Worm (Caenorhabditis elegans) whole organism, L1 larva: ENCODE results near the gene Y38F2AR.3.

Experiments used
- C04F5.9 ChIP-seq: sonication (generic microtip); optimal IDR thresholded peaks from 2 replicates; lab custom pipeline; 2016; ENCODE audit warnings: missing genetic modification characterization, missing compliant biosample characterization
- Y116A8C.19 ChIP-seq: sonication (generic microtip); optimal IDR thresholded peaks from 2 replicates; lab custom pipeline; 2016; ENCODE audit warnings: missing compliant biosample characterization, missing genetic modification characterization, borderline replicate concordance
- aly-2 ChIP-seq: fragments of 150-350 bp; optimal IDR thresholded peaks from 2 replicates; lab custom pipeline; 2014; ENCODE audit warnings: missing biosample characterization, missing genetic modification characterization
- ama-1 ChIP-seq: fragments of 150-350 bp; optimal IDR thresholded peaks from 2 replicates; lab custom pipeline; 2014
- blmp-1 ChIP-seq: fragments of 150-350 bp; optimal IDR thresholded peaks from 2 replicates; lab custom pipeline; 2014; ENCODE audit warnings: missing biosample characterization, missing genetic modification characterization
- ceh-8 ChIP-seq: fragments of 200-800 bp; sonication (Bioruptor generic); optimal IDR thresholded peaks from 2 replicates; lab custom pipeline; 2018; ENCODE audit warnings: mild to moderate bottlenecking, missing genetic modification characterization, moderate library complexity, missing compliant biosample characterization
- ces-1 ChIP-seq: fragments of 150-350 bp; optimal IDR thresholded peaks from 2 replicates; lab custom pipeline; 2014; ENCODE audit warnings: missing biosample characterization, missing genetic modification reagents, missing genetic modification characterization
- efl-1 ChIP-seq, 4 experiments: fragments of 150-350 bp; optimal IDR thresholded peaks in 3 of 4; peaks in 1 of 4; 1 replicate in 1 of 4; 2 replicates in 3 of 4; lab custom pipeline; 2014; ENCODE audit warnings: missing biosample characterization in 2 of 4, missing genetic modification characterization in 2 of 4, missing genetic modification reagents in 2 of 4
- elt-2 ChIP-seq: sonication (generic microtip); optimal IDR thresholded peaks from 2 replicates; lab custom pipeline; 2016; ENCODE audit warnings: missing genetic modification characterization, mild to moderate bottlenecking, inconsistent platforms, missing compliant biosample characterization, missing genetic modification reagents
- elt-3 ChIP-seq, 6 experiments: fragments of 150-350 bp in 1 of 6; sonication (generic microtip); optimal IDR thresholded peaks; 2 replicates each; lab custom pipeline; 2017 to 2018; ENCODE audit warnings: missing biosample characterization in 6 of 6, missing genetic modification characterization in 6 of 6, inconsistent platforms in 1 of 6
- ets-5 ChIP-seq: fragments of 200-800 bp; sonication (Bioruptor generic); IDR thresholded peaks from 2 replicates; pipeline ENCODE4 v1.3.6; 2022; ENCODE audit warnings: missing genetic modification characterization, missing compliant biosample characterization
- fkh-10 ChIP-seq: sonication (generic microtip); optimal IDR thresholded peaks from 2 replicates; lab custom pipeline; 2017; ENCODE audit warnings: missing biosample characterization, missing genetic modification reagents, missing genetic modification characterization
- grh-1 ChIP-seq: fragments of 200-800 bp; sonication (Bioruptor generic); IDR thresholded peaks from 2 replicates; pipeline ENCODE4 v1.3.6; 2022; ENCODE audit warnings: missing genetic modification reagents, missing genetic modification characterization, missing compliant biosample characterization
- hlh-17 ChIP-seq: fragments of 200-800 bp; sonication (Bioruptor generic); optimal IDR thresholded peaks from 2 replicates; lab custom pipeline; 2018; ENCODE audit warnings: missing genetic modification characterization, mild to moderate bottlenecking, missing compliant biosample characterization, moderate library complexity, borderline replicate concordance
- hpl-2 ChIP-seq: fragments of 150-350 bp; optimal IDR thresholded peaks from 2 replicates; lab custom pipeline; 2014; ENCODE audit warnings: missing biosample characterization, missing genetic modification reagents, missing genetic modification characterization
- lin-13 ChIP-seq: fragments of 150-350 bp; optimal IDR thresholded peaks from 2 replicates; lab custom pipeline; 2014; ENCODE audit warnings: missing biosample characterization, missing genetic modification reagents, missing genetic modification characterization
- lin-14 ChIP-seq: fragments of 200-800 bp; sonication (Bioruptor generic); optimal IDR thresholded peaks from 2 replicates; lab custom pipeline; 2018; ENCODE audit warnings: mild to moderate bottlenecking, missing genetic modification characterization, moderate library complexity, missing compliant biosample characterization
- lin-35 ChIP-seq, 2 experiments: fragments of 150-350 bp; optimal IDR thresholded peaks; 2 replicates each; lab custom pipeline; 2014; ENCODE audit warnings: missing biosample characterization in 2 of 2, missing genetic modification characterization in 2 of 2, missing genetic modification reagents in 2 of 2
- lin-39 ChIP-seq: fragments of 150-350 bp; optimal IDR thresholded peaks from 2 replicates; lab custom pipeline; 2014; ENCODE audit warnings: missing biosample characterization, missing genetic modification reagents, missing genetic modification characterization
- lir-3 ChIP-seq: sonication (generic microtip); optimal IDR thresholded peaks from 2 replicates; lab custom pipeline; 2016; ENCODE audit warnings: mild to moderate bottlenecking, missing genetic modification characterization, moderate library complexity, missing compliant biosample characterization; ENCODE audit not compliant: poor library complexity
- mdl-1 ChIP-seq, 2 experiments: fragments of 150-350 bp; optimal IDR thresholded peaks; 2 replicates each; lab custom pipeline; 2014 to 2017; ENCODE audit warnings: missing biosample characterization in 2 of 2, missing genetic modification characterization in 2 of 2, inconsistent platforms in 1 of 2
- nhr-11 ChIP-seq: fragments of 150-350 bp; optimal IDR thresholded peaks from 2 replicates; lab custom pipeline; 2014; ENCODE audit warnings: missing biosample characterization, missing genetic modification characterization
- nhr-28 ChIP-seq: fragments of 150-350 bp; optimal IDR thresholded peaks from 2 replicates; lab custom pipeline; 2014; ENCODE audit warnings: missing biosample characterization, missing genetic modification characterization
- nhr-47 ChIP-seq: sonication (generic microtip); optimal IDR thresholded peaks from 2 replicates; lab custom pipeline; 2016; ENCODE audit warnings: mild to moderate bottlenecking, missing genetic modification characterization, moderate library complexity, missing compliant biosample characterization
- nhr-77 ChIP-seq: fragments of 150-350 bp; optimal IDR thresholded peaks from 2 replicates; lab custom pipeline; 2014; ENCODE audit warnings: missing biosample characterization, missing genetic modification characterization
- nhr-85 ChIP-seq: sonication (generic microtip); peaks from one replicate; lab custom pipeline; 2016; ENCODE audit warnings: missing genetic modification characterization, inconsistent platforms, missing compliant biosample characterization
- nhr-90 ChIP-seq: sonication (generic microtip); optimal IDR thresholded peaks from 2 replicates; lab custom pipeline; 2016; ENCODE audit warnings: mild to moderate bottlenecking, missing genetic modification characterization, missing compliant biosample characterization; ENCODE audit not compliant: poor library complexity
- pqm-1 ChIP-seq: sonication (generic microtip); optimal IDR thresholded peaks from 3 replicates; lab custom pipeline; 2017; ENCODE audit warnings: missing biosample characterization, missing genetic modification characterization
- skn-1 ChIP-seq: fragments of 150-350 bp; optimal IDR thresholded peaks from 2 replicates; lab custom pipeline; 2014; ENCODE audit warnings: missing biosample characterization, missing genetic modification characterization
- snu-23 ChIP-seq: sonication (generic microtip); optimal IDR thresholded peaks from 2 replicates; lab custom pipeline; 2016; ENCODE audit warnings: missing genetic modification characterization, missing compliant biosample characterization
- sup-37 ChIP-seq: fragments of 200-800 bp; sonication (Bioruptor generic); optimal IDR thresholded peaks from 2 replicates; lab custom pipeline; 2018; ENCODE audit warnings: mild to moderate bottlenecking, missing genetic modification characterization, missing compliant biosample characterization
- unc-130 ChIP-seq: fragments of 150-350 bp; optimal IDR thresholded peaks from 2 replicates; lab custom pipeline; 2017; ENCODE audit warnings: missing biosample characterization, missing genetic modification characterization, inconsistent platforms
- unc-62 ChIP-seq: fragments of 150-350 bp; optimal IDR thresholded peaks from 2 replicates; lab custom pipeline; 2014; ENCODE audit warnings: missing biosample characterization, missing genetic modification reagents, missing genetic modification characterization
- unc-86 ChIP-seq: sonication (generic microtip); optimal IDR thresholded peaks from 2 replicates; lab custom pipeline; 2016; ENCODE audit warnings: missing genetic modification characterization, missing compliant biosample characterization
- vab-15 ChIP-seq: sonication (generic microtip); optimal IDR thresholded peaks from 2 replicates; lab custom pipeline; 2017; ENCODE audit warnings: missing genotype, mild to moderate bottlenecking, missing genetic modification characterization, missing compliant biosample characterization
- zag-1 ChIP-seq: fragments of 150-350 bp; optimal IDR thresholded peaks from 2 replicates; lab custom pipeline; 2014; ENCODE audit warnings: missing biosample characterization, missing genetic modification characterization
- zip-4 ChIP-seq: fragments of 200-800 bp; sonication (Bioruptor generic); optimal IDR thresholded peaks from 2 replicates; lab custom pipeline; 2018; ENCODE audit warnings: mild to moderate bottlenecking, missing genetic modification characterization, moderate library complexity, missing compliant biosample characterization

Gene Y38F2AR.3

DNA sequence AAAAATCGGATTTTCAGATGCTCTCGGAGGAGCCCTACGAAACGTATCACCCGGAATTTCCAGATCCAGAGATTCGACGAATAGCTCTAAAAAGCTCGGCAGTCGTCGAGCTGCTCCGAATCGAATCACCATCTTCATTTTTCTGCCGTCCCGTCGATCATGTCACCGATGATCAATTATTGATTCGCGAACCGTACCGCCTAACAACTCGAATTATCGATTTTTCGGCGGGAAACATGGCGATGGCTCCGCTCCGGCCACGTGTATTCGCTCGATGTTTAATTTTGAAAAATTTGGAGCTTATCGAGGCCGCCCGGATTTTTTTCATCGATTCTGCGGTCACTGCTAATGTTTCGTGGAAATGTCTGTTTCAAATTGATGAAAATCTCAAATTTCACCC, 7.0 kb downstream of the Y38F2AR.3 start, which contains the start of gene eri-5:
eri-5 (plus strand) TSS at position 18 of the 400 bp plus-strand sequence.
- no peak for TF ChIP-seq nhr-90
- TF ChIP-seq efl-1 (optimal IDR thresholded peaks at IDR 0.05; lab: Kevin White, UChicago) = no peak
- peak in 1 of 2 experiments; percentile 41 for TF ChIP-seq efl-1 (GFP tag; optimal IDR thresholded peaks at IDR 0.05 in 1 of 2; lab: Kevin White, UChicago)

DNA sequence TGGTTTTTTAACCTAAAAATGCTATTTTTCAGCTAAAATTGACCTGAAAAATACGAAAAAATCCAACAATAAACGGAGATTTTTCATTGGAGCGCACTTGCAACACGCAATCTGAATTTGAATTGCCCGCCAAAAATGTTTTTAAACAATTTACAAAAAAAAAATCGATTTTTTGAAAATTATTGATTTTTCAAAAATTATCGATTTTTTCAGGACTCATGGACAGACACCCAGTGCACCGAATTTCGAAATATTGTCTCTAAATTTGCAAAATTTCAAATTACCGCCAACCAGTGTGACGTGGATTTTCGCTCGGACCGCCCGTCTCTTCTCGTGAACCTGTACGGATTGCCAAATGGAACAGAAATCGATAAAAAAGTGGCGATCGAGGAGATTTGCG, 8.0 kb downstream of the Y38F2AR.3 start:
- TF ChIP-seq elt-3 (tag; optimal IDR thresholded peaks at IDR 0.05; lab: Kevin White, UChicago) = no peak
- no peak for TF ChIP-seq blmp-1 (tag; lab: Kevin White, UChicago)
- TF ChIP-seq ama-1 (lab: Kevin White, UChicago) = no peak
- no peak for TF ChIP-seq nhr-47 (tag; lab: Kevin White, UChicago)
- no peak for TF ChIP-seq mdl-1 (tag; optimal IDR thresholded peaks at IDR 0.05; lab: Kevin White, UChicago)
- TF ChIP-seq vab-15 (tag; lab: Kevin White, UChicago) = no peak
- TF ChIP-seq hlh-17 (GFP tag; lab: Kevin White, UChicago) = no peak
- TF ChIP-seq aly-2 (tag; lab: Kevin White, UChicago) = no peak
- no peak for TF ChIP-seq unc-62 (GFP tag; lab: Kevin White, UChicago)
- no peak for TF ChIP-seq lir-3
- no peak for TF ChIP-seq C04F5.9 (tag; lab: Kevin White, UChicago)
- no peak for TF ChIP-seq snu-23 (GFP tag; lab: Kevin White, UChicago)
- TF ChIP-seq zag-1 (tag; lab: Kevin White, UChicago) = no peak
- no peak for TF ChIP-seq ces-1 (GFP tag; lab: Kevin White, UChicago)
- TF ChIP-seq grh-1 (GFP tag; lab: Robert Waterston, UW) = no peak
- TF ChIP-seq nhr-85 (tag; lab: Kevin White, UChicago) = no peak

DNA sequence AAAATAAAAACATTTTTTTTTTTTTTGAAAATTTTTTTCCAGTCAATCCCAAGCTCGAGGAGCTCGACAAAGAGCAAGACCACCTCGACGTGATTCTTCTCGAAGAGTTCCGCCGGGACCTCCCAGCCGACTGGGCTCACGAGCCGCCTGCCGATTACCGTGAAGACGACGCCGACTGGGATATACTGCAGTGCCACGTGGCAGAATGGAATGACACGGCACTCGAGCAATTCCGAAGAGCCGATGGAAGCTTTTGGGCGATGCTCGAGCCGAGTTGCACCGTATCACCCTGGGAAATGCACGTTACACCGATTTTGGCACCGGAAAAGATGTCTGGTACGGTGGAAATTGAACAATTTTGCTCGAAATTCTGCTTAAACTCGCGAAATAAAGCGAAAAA, 9.2 kb downstream of the Y38F2AR.3 start:
- TF ChIP-seq lin-39 (tag; lab: Kevin White, UChicago) (no peak), nhr-90 (no peak), lin-13 (GFP tag; lab: Kevin White, UChicago) (no peak), pqm-1 (tag; lab: Kevin White, UChicago) (no peak), zip-4 (GFP tag; lab: Kevin White, UChicago) (no peak), unc-86 (tag; lab: Kevin White, UChicago) (no peak), nhr-11 (tag; lab: Kevin White, UChicago) (no peak), unc-62 (GFP tag; lab: Kevin White, UChicago) (no peak), lin-35 (GFP tag; optimal IDR thresholded peaks at IDR 0.05; lab: Kevin White, UChicago) (no peak), lin-14 (GFP tag; lab: Kevin White, UChicago) (no peak), sup-37 (no peak), elt-2 (tag; lab: Kevin White, UChicago) (no peak), ceh-8 (GFP tag; lab: Kevin White, UChicago) (no peak), nhr-28 (tag; lab: Kevin White, UChicago) (no peak), efl-1 (optimal IDR thresholded peaks at IDR 0.05; lab: Kevin White, UChicago) (no peak), efl-1 (GFP tag; optimal IDR thresholded peaks at IDR 0.05 in 1 of 2; lab: Kevin White, UChicago) (no peak)
- TF ChIP-seq, all 84 proteins: peak for 0

DNA sequence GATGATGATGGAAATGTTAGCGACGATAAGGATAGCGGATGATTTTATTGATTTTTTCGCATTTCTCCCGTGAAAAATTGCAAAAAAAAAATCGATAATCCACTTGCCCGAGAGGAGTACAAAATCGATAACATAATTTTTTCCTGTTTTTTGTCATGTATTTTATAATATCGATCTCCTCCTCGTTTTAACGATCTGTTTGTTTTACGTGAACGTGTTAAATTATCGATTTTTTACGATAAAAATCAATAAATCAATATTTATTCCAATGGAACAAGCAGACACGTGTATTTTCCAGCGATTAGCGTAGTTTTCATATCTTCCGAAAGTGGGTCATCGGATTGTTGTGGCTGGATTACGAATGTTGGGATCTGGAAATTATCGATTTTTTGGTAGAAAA, 12.2 kb downstream of the Y38F2AR.3 start:
- TF ChIP-seq Y116A8C.19 (no peak), blmp-1 (tag; lab: Kevin White, UChicago) (no peak), hpl-2 (GFP tag; lab: Kevin White, UChicago) (no peak), sup-37 (no peak), unc-130 (tag; lab: Kevin White, UChicago) (no peak), elt-3 (tag; optimal IDR thresholded peaks at IDR 0.05; lab: Kevin White, UChicago) (no peak)

DNA sequence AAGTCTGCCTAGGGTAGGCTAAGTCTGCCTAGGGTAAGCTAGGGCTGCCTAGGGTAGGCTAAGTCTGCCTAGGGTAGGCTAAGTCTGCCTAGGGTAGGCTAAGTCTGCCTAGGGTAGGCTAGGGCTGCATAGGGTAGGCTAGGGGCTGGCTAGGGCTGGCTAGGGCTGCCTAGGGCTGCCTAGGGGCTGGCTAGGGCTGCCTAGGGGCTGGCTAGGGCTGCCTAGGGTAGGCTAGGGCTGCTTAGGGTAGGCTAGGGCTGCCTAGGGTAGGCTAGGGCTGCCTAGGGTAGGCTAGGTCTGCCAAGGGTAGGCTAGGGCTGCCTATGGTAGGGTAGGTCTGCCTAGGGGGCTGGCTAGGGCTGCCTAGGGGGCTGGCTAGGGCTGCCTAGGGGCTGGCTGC, 14.5 kb downstream of the Y38F2AR.3 start:
- TF ChIP-seq grh-1 (GFP tag; lab: Robert Waterston, UW) = no peak
- TF ChIP-seq zag-1 (tag; lab: Kevin White, UChicago) = no peak
- no peak for TF ChIP-seq fkh-10
- no peak for TF ChIP-seq nhr-90
- TF ChIP-seq skn-1 (tag; lab: Kevin White, UChicago) = no peak
- TF ChIP-seq nhr-77 (tag; lab: Kevin White, UChicago) = no peak
- no peak for TF ChIP-seq unc-130 (tag; lab: Kevin White, UChicago)
- TF ChIP-seq ets-5 = no peak
- no peak for TF ChIP-seq nhr-47 (tag; lab: Kevin White, UChicago)
